Worm (Caenorhabditis elegans): ENCODE results near the gene Y11D7A.8.

Y11D7A.8 gene

ce11 chrIV:9261687-9262086 lies 10.5 kb downstream of the Y11D7A.8 start, which contains the start of gene col-120:
TSS of gene col-120 (minus strand) at chrIV:9261787.
- no peak for TF ChIP-seq ztf-4 (tag; optimal IDR thresholded peaks at IDR 0.05)
- no peak for TF ChIP-seq nhr-12 (tag; optimal IDR thresholded peaks at IDR 0.05)
- TF ChIP-seq dmd-4 (tag; optimal IDR thresholded peaks at IDR 0.05): no peak
- TF ChIP-seq sma-9 (GFP tag; optimal IDR thresholded peaks at IDR 0.05): no peak
- no peak for TF ChIP-seq sma-9 (tag; optimal IDR thresholded peaks at IDR 0.05)
- TF ChIP-seq alr-1 (tag; optimal IDR thresholded peaks at IDR 0.05): no peak
- TF ChIP-seq nhr-77 (tag; optimal IDR thresholded peaks at IDR 0.05): no peak
- TF ChIP-seq lin-13 (GFP tag; optimal IDR thresholded peaks at IDR 0.05): no peak
- no peak for TF ChIP-seq elt-1 (tag; optimal IDR thresholded peaks at IDR 0.05)
- no peak for TF ChIP-seq nhr-23 (tag; optimal IDR thresholded peaks at IDR 0.05)
- no peak for TF ChIP-seq ama-1 (optimal IDR thresholded peaks at IDR 0.05)
- TF ChIP-seq blmp-1 (tag; optimal IDR thresholded peaks at IDR 0.05; ENCODE audit: insufficient read depth): no peak
- TF ChIP-seq snpc-4 (tag; optimal IDR thresholded peaks at IDR 0.05): no peak
- no peak for TF ChIP-seq gmeb-1 (tag; optimal IDR thresholded peaks at IDR 0.05)
- TF ChIP-seq F13H6.1 (tag; optimal IDR thresholded peaks at IDR 0.05): no peak
- TF ChIP-seq peb-1 (tag; optimal IDR thresholded peaks at IDR 0.05): no peak
- TF ChIP-seq C34F6.9 (tag; optimal IDR thresholded peaks at IDR 0.05): no peak

- TF ChIP-seq ZK546.5 (tag; optimal IDR thresholded peaks at IDR 0.05) (no peak), mab-5 (tag; optimal IDR thresholded peaks at IDR 0.05) (no peak), blmp-1 (tag; optimal IDR thresholded peaks at IDR 0.05; ENCODE audit: insufficient read depth) (no peak), fos-1 (tag; optimal IDR thresholded peaks at IDR 0.05) (no peak), nhr-21 (tag; optimal IDR thresholded peaks at IDR 0.05) (no peak), zag-1 (tag; optimal IDR thresholded peaks at IDR 0.05) (no peak), aly-2 (tag; optimal IDR thresholded peaks at IDR 0.05) (no peak), dmd-4 (tag; optimal IDR thresholded peaks at IDR 0.05) (no peak), sem-4 (tag; optimal IDR thresholded peaks at IDR 0.05) (no peak), unc-55 (GFP tag; optimal IDR thresholded peaks at IDR 0.05) (no peak), nhr-77 (tag; optimal IDR thresholded peaks at IDR 0.05) (no peak), elt-3 (tag; optimal IDR thresholded peaks at IDR 0.05) (no peak), nhr-10 (tag; optimal IDR thresholded peaks at IDR 0.05) (no peak), unc-62 (GFP tag; optimal IDR thresholded peaks at IDR 0.05) (no peak), crh-2 (tag; optimal IDR thresholded peaks at IDR 0.05) (no peak), C34F6.9 (tag; optimal IDR thresholded peaks at IDR 0.05) (no peak), skn-1 (tag; optimal IDR thresholded peaks at IDR 0.05) (no peak), ztf-11 (tag; optimal IDR thresholded peaks at IDR 0.05) (no peak)
These were observed 11.1 kb downstream of the Y11D7A.8 start for ce11 chrIV:9262295-9262694.

DNA sequence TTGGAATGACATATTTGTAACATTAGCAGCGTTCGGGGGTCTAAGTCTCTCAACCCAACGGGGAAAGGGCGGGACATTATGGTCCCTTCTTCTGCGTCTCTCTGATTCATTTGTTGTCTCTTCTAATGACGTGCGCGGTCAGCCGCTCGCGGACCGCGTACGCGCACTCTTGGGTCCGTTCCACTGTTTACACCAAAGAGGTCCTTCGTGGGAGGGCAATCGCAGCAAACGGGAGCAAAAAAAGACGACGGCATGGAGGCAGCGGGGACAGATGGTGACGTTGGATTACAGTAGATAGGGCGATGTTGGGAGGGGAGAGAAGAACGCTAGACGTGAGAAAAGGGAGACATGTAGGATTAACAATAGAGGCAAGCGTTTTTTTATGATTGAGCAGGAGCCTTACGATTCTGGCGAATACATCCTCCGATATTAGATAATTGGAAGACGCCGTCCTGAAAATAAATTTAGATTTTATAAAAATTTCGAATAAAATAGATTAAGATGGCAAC lies 12.7 kb downstream of the Y11D7A.8 start, which contains the start of gene flh-1:
flh-1 (minus strand) TSS at position 459 of the 509 bp plus-strand sequence.
- TF ChIP-seq unc-62 (GFP tag; optimal IDR thresholded peaks at IDR 0.05) (no peak), sma-3 (GFP tag; optimal IDR thresholded peaks at IDR 0.05) (no peak), alr-1 (tag; optimal IDR thresholded peaks at IDR 0.05) (no peak), lin-13 (GFP tag; optimal IDR thresholded peaks at IDR 0.05) (no peak), elt-1 (tag; optimal IDR thresholded peaks at IDR 0.05) (no peak), lsy-2 (tag; optimal IDR thresholded peaks at IDR 0.05) (no peak), nhr-10 (tag; optimal IDR thresholded peaks at IDR 0.05) (no peak), mab-5 (tag; optimal IDR thresholded peaks at IDR 0.05) (no peak), nhr-12 (tag; optimal IDR thresholded peaks at IDR 0.05) (no peak), aly-2 (tag; optimal IDR thresholded peaks at IDR 0.05) (no peak), ceh-82 (tag; optimal IDR thresholded peaks at IDR 0.05) (no peak), ztf-1 (GFP tag; conservative IDR thresholded peaks at IDR 0.05) (no peak), peb-1 (tag; optimal IDR thresholded peaks at IDR 0.05) (no peak), mbf-1 (tag; optimal IDR thresholded peaks at IDR 0.05) (no peak), ceh-16 (tag; optimal IDR thresholded peaks at IDR 0.05) (no peak), elt-3 (tag; optimal IDR thresholded peaks at IDR 0.05) (no peak), F13H6.1 (tag; optimal IDR thresholded peaks at IDR 0.05) (no peak)

DNA sequence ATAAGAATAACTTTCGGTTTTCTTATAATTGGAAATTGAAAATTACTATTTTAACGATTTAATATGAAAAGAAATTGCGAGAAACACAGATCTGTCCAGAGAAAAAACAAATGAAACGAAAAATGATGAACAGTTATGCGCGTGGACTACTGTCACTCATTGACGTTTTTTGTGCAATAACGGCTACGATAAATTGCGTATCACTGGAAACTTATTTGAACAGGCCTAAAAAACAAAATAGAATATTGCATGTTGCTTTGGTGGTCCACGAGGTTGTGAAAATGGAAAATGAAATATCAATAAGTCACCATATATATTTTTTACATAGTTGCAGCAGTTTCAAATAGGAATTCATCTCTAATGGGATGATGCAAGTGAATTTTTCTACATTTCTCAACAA lies 13.3 kb downstream of the Y11D7A.8 start:
- no peak for TF ChIP-seq ama-1 (optimal IDR thresholded peaks at IDR 0.05)
- no peak for TF ChIP-seq lin-11 (tag; optimal IDR thresholded peaks at IDR 0.05)
